Fruit fly (Drosophila melanogaster): ENCODE results near the gene CG34434.

CG34434 gene

dm6 chrX:5603009-5603408 is 13.2 kb downstream of the CG34434 start:
- TF ChIP-seq Hr83 (GFP tag; optimal IDR thresholded peaks at IDR 0.05; ENCODE audit: poor library complexity, severe bottlenecking): no peak
- TF ChIP-seq dl (GFP tag; optimal IDR thresholded peaks at IDR 0.05; ENCODE audit: insufficient read depth in 1 of 2, partially characterized antibody in 2 of 2): no peak
- no peak for TF ChIP-seq Sp1 (GFP tag; optimal IDR thresholded peaks at IDR 0.05)

- TF ChIP-seq CrebA (GFP tag; optimal IDR thresholded peaks at IDR 0.05; ENCODE audit: borderline replicate concordance) (no peak), fru (GFP tag; optimal IDR thresholded peaks at IDR 0.05) (no peak), dmrt93B (GFP tag; optimal IDR thresholded peaks at IDR 0.05) (no peak), CG9705 (GFP tag; optimal IDR thresholded peaks at IDR 0.05) (no peak), HLH106 (tag; optimal IDR thresholded peaks at IDR 0.05) (no peak), Mio (GFP tag; optimal IDR thresholded peaks at IDR 0.05) (no peak)
These were observed 13.9 kb downstream of the CG34434 start for dm6 chrX:5602308-5602707.

- no peak for TF ChIP-seq fru (GFP tag; optimal IDR thresholded peaks at IDR 0.05)
- TF ChIP-seq Vsx2 (GFP tag; optimal IDR thresholded peaks at IDR 0.05; ENCODE audit: partially characterized antibody): no peak
These were observed 19.6 kb downstream of the CG34434 start for dm6 chrX:5596554-5596953.

dm6 chrX:5593868-5594267 is 22.3 kb downstream of the CG34434 start, which contains the start of gene Vsx1:
Gene Vsx1, plus strand, starts transcription at chrX:5594255.
- peak; percentile 49 for TF ChIP-seq N (GFP tag; optimal IDR thresholded peaks at IDR 0.05)
- TF ChIP-seq Hr78 (GFP tag; optimal IDR thresholded peaks at IDR 0.05): no peak

DNA sequence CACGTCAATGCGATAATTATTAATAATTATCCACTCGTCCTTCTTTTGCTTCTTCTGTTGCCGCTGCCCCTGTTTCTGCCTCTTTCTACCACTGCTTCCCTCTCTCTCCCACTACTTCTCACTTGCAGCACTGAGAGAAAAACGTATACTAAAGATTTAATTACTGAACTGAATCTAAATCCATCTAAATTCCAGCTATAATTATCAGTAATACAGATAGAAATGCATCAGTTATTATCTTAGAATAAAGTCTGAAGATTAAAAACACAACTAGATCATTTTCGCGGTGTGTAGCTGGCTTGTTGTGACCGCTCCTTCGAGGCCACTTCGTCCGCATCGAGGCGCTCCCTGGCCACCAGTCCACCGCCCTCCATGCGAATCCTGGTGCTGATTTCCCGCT is 26.2 kb downstream of the CG34434 start:
- TF ChIP-seq dmrt93B (GFP tag; optimal IDR thresholded peaks at IDR 0.05) (no peak), fru (GFP tag; optimal IDR thresholded peaks at IDR 0.05) (no peak), Dfd (GFP tag; optimal IDR thresholded peaks at IDR 0.05) (no peak), usp (GFP tag; optimal IDR thresholded peaks at IDR 0.05) (no peak)

DNA sequence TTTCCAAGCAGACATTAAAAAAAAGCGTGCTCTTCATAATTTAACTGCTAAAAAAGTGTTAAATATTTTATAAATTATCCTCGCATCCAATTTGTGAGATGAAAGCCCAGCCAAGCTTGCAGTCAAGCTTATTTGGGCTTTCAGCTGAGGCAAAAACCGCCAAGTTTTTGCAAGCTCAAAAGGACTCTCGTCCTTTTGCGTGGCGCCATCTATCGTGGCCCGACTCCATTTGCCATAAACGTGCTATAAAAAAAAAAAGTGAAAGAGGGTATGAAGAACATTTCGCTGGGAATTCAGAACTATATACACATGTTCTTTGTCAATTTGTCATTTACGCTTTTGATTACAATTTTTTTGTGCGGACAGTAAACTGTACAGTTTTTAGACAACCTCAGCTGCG is 27.7 kb downstream of the CG34434 start:
- TF ChIP-seq Vsx2 (GFP tag; optimal IDR thresholded peaks at IDR 0.05; ENCODE audit: partially characterized antibody): no peak
- no peak for TF ChIP-seq N (GFP tag; optimal IDR thresholded peaks at IDR 0.05)
- TF ChIP-seq dmrt93B (GFP tag; optimal IDR thresholded peaks at IDR 0.05): no peak
- TF ChIP-seq tai (GFP tag; optimal IDR thresholded peaks at IDR 0.05): no peak
- TF ChIP-seq sv (GFP tag; optimal IDR thresholded peaks at IDR 0.05): no peak
- TF ChIP-seq Hr78 (GFP tag; optimal IDR thresholded peaks at IDR 0.05): no peak
- no peak for TF ChIP-seq foxo (GFP tag; optimal IDR thresholded peaks at IDR 0.05)
- no peak for TF ChIP-seq sage (GFP tag; optimal IDR thresholded peaks at IDR 0.05)
- no peak for TF ChIP-seq usp (GFP tag; optimal IDR thresholded peaks at IDR 0.05)
- no peak for TF ChIP-seq CG9705 (GFP tag; optimal IDR thresholded peaks at IDR 0.05)
- no peak for TF ChIP-seq CG32264 (GFP tag; optimal IDR thresholded peaks at IDR 0.05)
- no peak for TF ChIP-seq Dif (GFP tag; optimal IDR thresholded peaks at IDR 0.05; ENCODE audit: partially characterized antibody)
- TF ChIP-seq pan (optimal IDR thresholded peaks at IDR 0.05): no peak
- TF ChIP-seq Myc (optimal IDR thresholded peaks at IDR 0.05): no peak
- TF ChIP-seq GATAd (GFP tag; optimal IDR thresholded peaks at IDR 0.05): no peak
- TF ChIP-seq HLH106 (tag; optimal IDR thresholded peaks at IDR 0.05): no peak
- no peak for TF ChIP-seq brk (GFP tag; optimal IDR thresholded peaks at IDR 0.05)
- TF ChIP-seq Jra (GFP tag; optimal IDR thresholded peaks at IDR 0.05): no peak
- TF ChIP-seq lola (GFP tag; optimal IDR thresholded peaks at IDR 0.05): no peak
- no peak for TF ChIP-seq woc (GFP tag; optimal IDR thresholded peaks at IDR 0.05)

DNA sequence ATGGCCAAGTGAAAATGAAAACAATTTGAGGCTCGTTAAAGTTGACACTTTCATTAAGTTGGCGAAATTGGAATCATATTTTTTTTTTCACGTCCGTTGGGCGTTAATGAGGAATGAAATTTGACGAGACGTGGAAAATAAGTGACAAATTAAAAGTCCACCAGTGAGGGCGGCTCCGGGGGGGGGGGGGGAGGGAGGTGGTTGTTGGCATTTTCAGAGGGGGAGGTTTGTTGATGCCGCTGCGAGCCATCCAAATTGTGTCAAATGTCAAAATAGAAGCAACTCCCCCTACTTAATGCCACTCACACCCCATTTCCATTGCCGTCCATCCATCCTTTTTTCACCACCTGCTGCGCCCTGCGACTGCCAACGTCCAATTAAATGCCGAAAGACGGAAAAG is 29.1 kb downstream of the CG34434 start:
- TF ChIP-seq Dfd (GFP tag; optimal IDR thresholded peaks at IDR 0.05) (peak; percentile 77), Jra (GFP tag; optimal IDR thresholded peaks at IDR 0.05) (no peak)

- peak; percentile 26 for TF ChIP-seq Vsx2 (GFP tag; optimal IDR thresholded peaks at IDR 0.05; ENCODE audit: partially characterized antibody)
- no peak for TF ChIP-seq Rel (GFP tag; optimal IDR thresholded peaks at IDR 0.05)
- TF ChIP-seq Rel (tag; optimal IDR thresholded peaks at IDR 0.05): no peak
These were observed 36.7 kb downstream of the CG34434 start for dm6 chrX:5579484-5579883.
